Worm (Caenorhabditis elegans): ENCODE data around the gene tbx-37.

- TF ChIP-seq unc-62 (GFP tag; optimal IDR thresholded peaks at IDR 0.05) (no peak), rec-8 (tag; optimal IDR thresholded peaks at IDR 0.05) (no peak), lsy-27 (tag; optimal IDR thresholded peaks at IDR 0.05; ENCODE audit: borderline replicate concordance, insufficient read depth) (no peak), ceh-58 (GFP tag; IDR thresholded peaks at IDR 0.05) (no peak), lin-54 (GFP tag; optimal IDR thresholded peaks at IDR 0.05) (no peak), bed-2 (GFP tag; IDR thresholded peaks at IDR 0.05) (no peak), mel-28 (tag; optimal IDR thresholded peaks at IDR 0.05; ENCODE audit: borderline replicate concordance) (no peak), ceh-91 (GFP tag; IDR thresholded peaks at IDR 0.05) (no peak), sea-2 (GFP tag; IDR thresholded peaks at IDR 0.05) (no peak), nfya-2 (GFP tag; IDR thresholded peaks at IDR 0.05) (no peak), lin-35 (GFP tag; optimal IDR thresholded peaks at IDR 0.05) (no peak), K12H6.12 (tag; optimal IDR thresholded peaks at IDR 0.05) (no peak)
Measured at ce11 chrIII:11175642-11176217, 51.2 kb downstream of the tbx-37 start.

All from whole organism, young adult.